Worm (Caenorhabditis elegans): Measurements from ENCODE around the gene F56D5.2.

DNA sequence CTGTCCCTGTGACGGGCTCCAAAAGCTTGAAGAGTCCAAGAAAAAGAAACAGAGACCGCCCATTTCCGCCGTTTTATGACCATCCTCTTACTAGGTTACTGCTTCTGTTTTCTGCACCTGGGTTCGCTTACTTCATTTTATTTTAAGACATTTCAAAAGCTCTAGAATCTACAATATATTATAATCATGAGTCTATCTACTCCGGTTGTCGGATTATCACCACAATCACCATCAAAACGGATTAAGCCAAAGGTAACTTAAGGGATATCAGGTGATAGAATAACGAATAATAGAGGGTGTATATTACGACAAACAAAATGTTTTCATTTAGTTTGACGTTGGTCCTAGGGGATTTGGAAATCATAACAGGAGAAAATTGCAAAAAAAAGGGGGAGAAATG, 33.9 kb upstream of the F56D5.2 start:
- TF ChIP-seq pqm-1 (tag; optimal IDR thresholded peaks at IDR 0.05) (no peak), pat-9 (tag; optimal IDR thresholded peaks at IDR 0.05) (no peak), nhr-11 (tag; optimal IDR thresholded peaks at IDR 0.05) (no peak), tbx-7 (tag; optimal IDR thresholded peaks at IDR 0.05) (no peak), nfya-1 (tag; optimal IDR thresholded peaks at IDR 0.05) (no peak), ets-4 (tag; optimal IDR thresholded peaks at IDR 0.05) (no peak), che-1 (tag; optimal IDR thresholded peaks at IDR 0.05) (no peak), T23F11.4 (GFP tag; optimal IDR thresholded peaks at IDR 0.05) (no peak), hlh-30 (tag; optimal IDR thresholded peaks at IDR 0.05; ENCODE audit: insufficient read depth) (no peak)
